Fruit fly (Drosophila melanogaster) whole organism, embryonic: ENCODE results near the gene Hmbs.
A peak's percentile ranks its signal among the peaks of the same experiment; 100 is the strongest.

Source experiments
- Bgb ChIP-seq: fragments of 200-800 bp; sonication (Bioruptor generic); IDR thresholded peaks from 2 replicates; pipeline ENCODE4 v1.3.6; 2022; ENCODE audit warnings: missing biosample characterization, missing genetic modification characterization; ENCODE audit not compliant: partially characterized antibody
- CG10366 ChIP-seq: fragments of 200-800 bp; sonication (Bioruptor generic); IDR thresholded peaks from 2 replicates; pipeline ENCODE4 v1.3.6; 2022; ENCODE audit warnings: missing biosample characterization, missing genetic modification characterization
- CG10431 ChIP-seq: fragments of 200-800 bp; sonication (Bioruptor generic); optimal IDR thresholded peaks from 3 replicates; lab custom pipeline; 2018; ENCODE audit warnings: missing biosample characterization, mild to moderate bottlenecking, missing genetic modification characterization
- CG10654 ChIP-seq: fragments of 200-800 bp; sonication (Bioruptor generic); optimal IDR thresholded peaks from 2 replicates; lab custom pipeline; 2016; ENCODE audit warnings: missing biosample characterization, missing genetic modification characterization
- CG10979 ChIP-seq: fragments of 200-800 bp; sonication (Bioruptor generic); optimal IDR thresholded peaks from 2 replicates; lab custom pipeline; 2018; ENCODE audit warnings: missing biosample characterization, mild to moderate bottlenecking, missing genetic modification characterization, moderate library complexity
- CG11456 ChIP-seq: fragments of 200-800 bp; sonication (Bioruptor generic); IDR thresholded peaks from 3 replicates; pipeline ENCODE4 v1.3.6; 2022; ENCODE audit warnings: missing biosample characterization, missing genetic modification characterization
- CG13287 ChIP-seq: fragments of 200-800 bp; sonication (Bioruptor generic); IDR thresholded peaks from 2 replicates; pipeline ENCODE4 v1.3.6; 2022; ENCODE audit warnings: missing biosample characterization, missing genetic modification characterization; ENCODE audit not compliant: partially characterized antibody
- CG13624 ChIP-seq: fragments of 200-800 bp; sonication (Bioruptor generic); optimal IDR thresholded peaks from 2 replicates; lab custom pipeline; 2016; ENCODE audit warnings: missing biosample characterization, missing genetic modification characterization
- CG15269 ChIP-seq: fragments of 200-800 bp; sonication (Bioruptor generic); optimal IDR thresholded peaks from 2 replicates; lab custom pipeline; 2018; ENCODE audit warnings: missing biosample characterization, mild to moderate bottlenecking, missing genetic modification characterization, moderate library complexity
- CG16815 ChIP-seq: fragments of 200-800 bp; sonication (Bioruptor generic); optimal IDR thresholded peaks from 3 replicates; lab custom pipeline; 2017; ENCODE audit warnings: missing biosample characterization, mild to moderate bottlenecking, missing genetic modification characterization
- CG17912 ChIP-seq: fragments of 200-800 bp; sonication (Bioruptor generic); optimal IDR thresholded peaks from 2 replicates; lab custom pipeline; 2018; ENCODE audit warnings: missing biosample characterization, mild to moderate bottlenecking, missing genetic modification characterization
- CG30020 ChIP-seq: fragments of 200-800 bp; optimal IDR thresholded peaks from 2 replicates; lab custom pipeline; 2019; ENCODE audit warnings: missing biosample characterization, mild to moderate bottlenecking, missing genetic modification characterization, moderate library complexity
- CG31365 ChIP-seq: fragments of 200-800 bp; sonication (Bioruptor generic); optimal IDR thresholded peaks from 2 replicates; lab custom pipeline; 2018; ENCODE audit warnings: missing biosample characterization, mild to moderate bottlenecking, missing genetic modification characterization
- CG32767 ChIP-seq: fragments of 200-800 bp; sonication (Bioruptor generic); IDR thresholded peaks from 2 replicates; pipeline ENCODE4 v1.3.6; 2022; ENCODE audit warnings: missing biosample characterization, missing genetic modification characterization
- CG33213 ChIP-seq: fragments of 200-800 bp; sonication (Bioruptor generic); optimal IDR thresholded peaks from 3 replicates; lab custom pipeline; 2016; ENCODE audit warnings: missing biosample characterization, missing genetic modification characterization
- CG5245 ChIP-seq: fragments of 200-800 bp; sonication (Bioruptor generic); optimal IDR thresholded peaks from 3 replicates; lab custom pipeline; 2016; ENCODE audit warnings: missing biosample characterization, missing genetic modification characterization
- CG6254 ChIP-seq: fragments of 200-800 bp; sonication (Bioruptor generic); optimal IDR thresholded peaks from 3 replicates; lab custom pipeline; 2017; ENCODE audit warnings: mild to moderate bottlenecking, missing biosample characterization, missing genetic modification reagents, missing genetic modification characterization
- CG6765 ChIP-seq: fragments of 200-800 bp; sonication (Bioruptor generic); optimal IDR thresholded peaks from 3 replicates; lab custom pipeline; 2017; ENCODE audit warnings: missing biosample characterization, mild to moderate bottlenecking, missing genetic modification characterization
- CG7786 ChIP-seq: fragments of 200-800 bp; sonication (Bioruptor generic); optimal IDR thresholded peaks from 2 replicates; lab custom pipeline; 2016; ENCODE audit warnings: missing biosample characterization, missing genetic modification characterization
- CG7839 ChIP-seq: fragments of 200-800 bp; sonication (Bioruptor generic); optimal IDR thresholded peaks from 3 replicates; lab custom pipeline; 2018; ENCODE audit warnings: missing biosample characterization, mild to moderate bottlenecking, missing genetic modification characterization, moderate library complexity
- CG9932 ChIP-seq: fragments of 200-800 bp; sonication (Bioruptor generic); IDR thresholded peaks from 2 replicates; pipeline ENCODE4 v1.3.6; 2022; ENCODE audit warnings: missing biosample characterization, missing genetic modification characterization
- D19A ChIP-seq: fragments of 200-800 bp; optimal IDR thresholded peaks from 3 replicates; lab custom pipeline; 2019; ENCODE audit warnings: missing biosample characterization, mild to moderate bottlenecking, missing genetic modification characterization, moderate library complexity
- Dbx ChIP-seq: fragments of 200-800 bp; sonication (Bioruptor generic); IDR thresholded peaks from 3 replicates; pipeline ENCODE4 v1.3.6; 2022; ENCODE audit warnings: missing biosample characterization, missing genetic modification characterization
- Eip74EF ChIP-seq, 2 experiments: fragments of 200-800 bp in 1 of 2; fragments of >200 bp in 1 of 2; sonication (Bioruptor generic) in 1 of 2; optimal IDR thresholded peaks; 2 replicates each; lab custom pipeline; 2017 to 2019; ENCODE audit warnings: missing biosample characterization in 2 of 2, missing genetic modification characterization in 2 of 2, mild to moderate bottlenecking in 1 of 2, moderate library complexity in 1 of 2
- Gug ChIP-seq: fragments of 200-800 bp; sonication (Bioruptor generic); IDR thresholded peaks from 4 replicates; pipeline ENCODE4 v1.3.6; 2022; ENCODE audit warnings: missing biosample characterization, missing genetic modification characterization
- HLH54F ChIP-seq: fragments of 200-800 bp; sonication (Bioruptor generic); optimal IDR thresholded peaks from 3 replicates; lab custom pipeline; 2016; ENCODE audit warnings: missing biosample characterization, missing genetic modification characterization
- Hmr ChIP-seq: fragments of 200-800 bp; sonication (Bioruptor generic); optimal IDR thresholded peaks from 3 replicates; lab custom pipeline; 2017; ENCODE audit warnings: mild to moderate bottlenecking, missing biosample characterization, missing genetic modification reagents, missing genetic modification characterization
- Hmx ChIP-seq: fragments of 200-800 bp; sonication (Bioruptor generic); optimal IDR thresholded peaks from 2 replicates; lab custom pipeline; 2016; ENCODE audit warnings: missing biosample characterization, missing genetic modification characterization
- Hr78 ChIP-seq, 2 experiments: fragments of 200-800 bp in 1 of 2; fragments of >200 bp in 1 of 2; sonication (Bioruptor generic) in 1 of 2; optimal IDR thresholded peaks; 2 replicates each; lab custom pipeline; 2017 to 2019; ENCODE audit warnings: missing biosample characterization in 2 of 2, missing genetic modification characterization in 2 of 2, mild to moderate bottlenecking in 1 of 2, moderate library complexity in 1 of 2
- Mad ChIP-seq: fragments of 200-800 bp; sonication (Bioruptor generic); optimal IDR thresholded peaks from 2 replicates; lab custom pipeline; 2016; ENCODE audit warnings: missing biosample characterization, missing genetic modification characterization
- Sox100B ChIP-seq: fragments of 200-800 bp; sonication (Bioruptor generic); optimal IDR thresholded peaks from 3 replicates; lab custom pipeline; 2018; ENCODE audit warnings: missing biosample characterization, mild to moderate bottlenecking, missing genetic modification characterization
- Stat92E ChIP-seq, 3 experiments: fragments of >200 bp in 2 of 3; fragments of 200-800 bp in 1 of 3; sonication (Bioruptor generic) in 1 of 3; optimal IDR thresholded peaks; 2 replicates each; lab custom pipeline; 2017 to 2019; ENCODE audit warnings: missing biosample characterization in 3 of 3, missing genetic modification characterization in 3 of 3, mild to moderate bottlenecking in 1 of 3, moderate library complexity in 1 of 3
- caup ChIP-seq: fragments of 200-800 bp; sonication (Bioruptor generic); optimal IDR thresholded peaks from 3 replicates; lab custom pipeline; 2017; ENCODE audit warnings: missing biosample characterization, mild to moderate bottlenecking, missing genetic modification characterization, moderate library complexity; ENCODE audit not compliant: severe bottlenecking
- cg ChIP-seq: fragments of 200-800 bp; sonication (Bioruptor generic); optimal IDR thresholded peaks from 3 replicates; lab custom pipeline; 2019; ENCODE audit warnings: missing biosample characterization, mild to moderate bottlenecking, missing genetic modification characterization, moderate library complexity
- crc ChIP-seq: fragments of 200-800 bp; sonication (Bioruptor generic); optimal IDR thresholded peaks from 2 replicates; lab custom pipeline; 2016; ENCODE audit warnings: missing biosample characterization, missing genetic modification characterization
- crp ChIP-seq, 2 experiments: fragments of 200-800 bp; sonication (Bioruptor generic); optimal IDR thresholded peaks; 2 replicates in 1 of 2; 3 replicates in 1 of 2; lab custom pipeline; 2017; ENCODE audit warnings: missing biosample characterization in 2 of 2, missing genetic modification characterization in 2 of 2, mild to moderate bottlenecking in 1 of 2, moderate library complexity in 1 of 2
- da ChIP-seq: fragments of 200-800 bp; sonication (Bioruptor generic); optimal IDR thresholded peaks from 2 replicates; lab custom pipeline; 2016; ENCODE audit warnings: missing biosample characterization, missing genetic modification characterization
- fd64A ChIP-seq: fragments of 200-800 bp; sonication (Bioruptor generic); optimal IDR thresholded peaks from 3 replicates; lab custom pipeline; 2018; ENCODE audit warnings: missing biosample characterization, mild to moderate bottlenecking, missing genetic modification characterization
- hbn ChIP-seq: fragments of 200-800 bp; sonication (Bioruptor generic); IDR thresholded peaks from 2 replicates; pipeline ENCODE4 v1.3.6; 2022; ENCODE audit warnings: missing biosample characterization, missing genetic modification characterization; ENCODE audit not compliant: partially characterized antibody
- ind ChIP-seq: fragments of 200-800 bp; sonication (Bioruptor generic); optimal IDR thresholded peaks from 3 replicates; lab custom pipeline; 2016; ENCODE audit warnings: missing biosample characterization, missing genetic modification characterization
- kni ChIP-seq: fragments of 200-800 bp; sonication (Bioruptor generic); optimal IDR thresholded peaks from 3 replicates; lab custom pipeline; 2017; ENCODE audit warnings: mild to moderate bottlenecking, missing biosample characterization, missing genetic modification reagents, missing genetic modification characterization
- sd ChIP-seq: fragments of 200-800 bp; sonication (Bioruptor generic); optimal IDR thresholded peaks from 3 replicates; lab custom pipeline; 2018; ENCODE audit warnings: missing biosample characterization, mild to moderate bottlenecking, missing genetic modification characterization, moderate library complexity
- sens ChIP-seq: fragments of 200-800 bp; sonication (Bioruptor generic); peaks from one replicate; lab custom pipeline; 2016; ENCODE audit warnings: missing biosample characterization, missing genetic modification characterization
- seq ChIP-seq: fragments of 200-800 bp; sonication (Bioruptor generic); IDR thresholded peaks from 2 replicates; pipeline ENCODE4 v1.3.6; 2022; ENCODE audit warnings: missing biosample characterization, missing genetic modification characterization
- sna ChIP-seq: fragments of 200-800 bp; sonication (Bioruptor generic); IDR thresholded peaks from 2 replicates; pipeline ENCODE4 v1.3.6; 2022; ENCODE audit warnings: missing biosample characterization, missing genetic modification characterization; ENCODE audit not compliant: partially characterized antibody
- tin ChIP-seq: fragments of 200-800 bp; sonication (Bioruptor generic); optimal IDR thresholded peaks from 3 replicates; lab custom pipeline; 2016; ENCODE audit warnings: missing biosample characterization, missing genetic modification characterization
- tup ChIP-seq: fragments of 200-800 bp; sonication (Bioruptor generic); optimal IDR thresholded peaks from 2 replicates; lab custom pipeline; 2016; ENCODE audit warnings: missing biosample characterization, mild to moderate bottlenecking, missing genetic modification characterization, moderate library complexity
- vvl ChIP-seq: fragments of 200-800 bp; sonication (Bioruptor generic); IDR thresholded peaks from 2 replicates; pipeline ENCODE4 v1.3.6; 2022; ENCODE audit warnings: missing biosample characterization, missing genetic modification characterization

Gene Hmbs

dm6 chr3L:1313039-1313766 lies 21.5 kb upstream of the Hmbs start, which contains the start of the genes sturkopf and Herc4 (continued):
- TF ChIP-seq CG6765 (GFP tag; lab: Kevin White, UChicago) (peak; percentile 43), Mad (peak; percentile 65), sna (GFP tag; lab: Robert Waterston, UW) (no peak), kni (GFP tag; lab: Kevin White, UChicago) (no peak), CG10654 (peak; percentile 53), crp (GFP tag; optimal IDR thresholded peaks at IDR 0.05; lab: Kevin White, UChicago) (peak; percentile 34 to 82), hbn (GFP tag; lab: Robert Waterston, UW) (no peak), Bgb (GFP tag; lab: Robert Waterston, UW) (no peak), da (GFP tag; lab: Kevin White, UChicago) (peak; percentile 47), CG7786 (peak; percentile 68), Dbx (GFP tag; lab: Robert Waterston, UW) (peak; percentile 50; the same call in 1 of the 3 replicates), Hr78 (GFP tag; optimal IDR thresholded peaks at IDR 0.05; lab: Kevin White, UChicago) (peak in 1 of 2 experiments; percentile 100), fd64A (GFP tag; lab: Kevin White, UChicago) (no peak), ind (GFP tag; lab: Kevin White, UChicago) (peak; percentile 62), tin (GFP tag; lab: Kevin White, UChicago) (peak; percentile 61), CG7839 (tag; lab: Kevin White, UChicago) (peak; percentile 77), CG13287 (GFP tag; lab: Robert Waterston, UW) (peak; percentile 24; the same call in 1 of the 2 replicates), CG31365 (tag; lab: Kevin White, UChicago) (no peak), seq (no peak), D19A (no peak), CG15269 (tag; lab: Kevin White, UChicago) (peak; percentile 77), CG13624 (GFP tag; lab: Kevin White, UChicago) (peak; percentile 78), Stat92E (GFP tag; optimal IDR thresholded peaks at IDR 0.05; lab: Kevin White, UChicago) (no peak), CG30020 (tag; lab: Kevin White, UChicago) (peak; percentile 62), Gug (peak; percentile 62; the same call in 3 of the 4 replicates), HLH54F (peak; percentile 81), CG10979 (tag; lab: Kevin White, UChicago) (peak; percentile 40), CG11456 (GFP tag; lab: Robert Waterston, UW) (peak; percentile 90), sd (tag; lab: Kevin White, UChicago) (peak; percentile 22), CG16815 (GFP tag; lab: Kevin White, UChicago) (peak; percentile 67), sens (GFP tag; lab: Kevin White, UChicago) (peak; percentile 97), caup (GFP tag; lab: Kevin White, UChicago) (peak; percentile 49), CG17912 (GFP tag; lab: Kevin White, UChicago) (no peak), CG10366 (GFP tag; lab: Robert Waterston, UW) (peak; percentile 54), CG32767 (no peak), CG9932 (GFP tag; lab: Robert Waterston, UW) (peak; percentile 78), crc (peak; percentile 78), CG5245 (peak; percentile 11), cg (no peak), tup (GFP tag; lab: Kevin White, UChicago) (no peak), Sox100B (GFP tag; lab: Kevin White, UChicago) (no peak), Hmr (GFP tag; lab: Kevin White, UChicago) (peak; percentile 84), CG33213 (GFP tag; lab: Kevin White, UChicago) (no peak), CG10431 (GFP tag; lab: Kevin White, UChicago) (no peak), vvl (GFP tag; lab: Robert Waterston, UW) (peak; percentile 70; the same call in 1 of the 2 replicates), Eip74EF (GFP tag; optimal IDR thresholded peaks at IDR 0.05; lab: Kevin White, UChicago) (no peak), CG6254 (peak; percentile 7), Hmx (no peak)
